Worm (Caenorhabditis elegans) whole organism, early embryonic: ENCODE results near the gene F49F1.17.

Experiments
- ama-1 ChIP-seq: fragments of 150-350 bp; optimal IDR thresholded peaks from 2 replicates; lab custom pipeline; 2014
- ceh-36 ChIP-seq: sonication (generic microtip); optimal IDR thresholded peaks from 2 replicates; lab custom pipeline; 2016; ENCODE audit warnings: missing genetic modification characterization, inconsistent platforms, missing compliant biosample characterization
- hmg-4 ChIP-seq: fragments of 200-800 bp; sonication (Bioruptor generic); optimal IDR thresholded peaks from 2 replicates; lab custom pipeline; 2018; ENCODE audit warnings: mild to moderate bottlenecking, missing genetic modification characterization, missing compliant biosample characterization
- hnd-1 ChIP-seq: sonication (generic microtip); optimal IDR thresholded peaks from 2 replicates; lab custom pipeline; 2016; ENCODE audit warnings: missing genetic modification characterization, missing compliant biosample characterization
- pes-1 ChIP-seq: fragments of 200-800 bp; sonication (Bioruptor generic); IDR thresholded peaks from 2 replicates; pipeline ENCODE4 v1.3.6; 2022; ENCODE audit warnings: missing genetic modification reagents, missing genetic modification characterization, missing compliant biosample characterization
- tbx-37 ChIP-seq: fragments of 200-800 bp; sonication (Bioruptor generic); conservative IDR thresholded peaks from 2 replicates; pipeline ENCODE4 v1.3.6; 2022; ENCODE audit warnings: missing genetic modification reagents, missing genetic modification characterization, missing compliant biosample characterization

- TF ChIP-seq hmg-4 (GFP tag; lab: Kevin White, UChicago) (no peak), hnd-1 (tag; lab: Kevin White, UChicago) (no peak), ama-1 (lab: Kevin White, UChicago) (no peak), ceh-36 (no peak), tbx-37 (GFP tag; lab: Robert Waterston, UW) (no peak), pes-1 (no peak)
Measured at ce11 chrIV:4154641-4155040, 19.0 kb upstream of the F49F1.17 start, which contains the start of gene K08D10.14.
